Worm (Caenorhabditis elegans) whole organism, midembryonic: ENCODE results near the gene T19D7.7.

Experiments
- T22C8.4 ChIP-seq: fragments of 200-800 bp; sonication (Bioruptor generic); IDR thresholded peaks from 2 replicates; pipeline ENCODE4 v1.3.6; 2022; ENCODE audit warnings: missing genetic modification characterization, missing compliant biosample characterization
- cog-1 ChIP-seq: sonication (generic microtip); optimal IDR thresholded peaks from 2 replicates; lab custom pipeline; 2016; ENCODE audit warnings: missing genetic modification characterization, missing compliant biosample characterization
- flt-1 ChIP-seq: fragments of 200-800 bp; sonication (Bioruptor generic); IDR thresholded peaks from 2 replicates; pipeline ENCODE4 v1.3.6; 2022; ENCODE audit warnings: missing genetic modification characterization, missing compliant biosample characterization
- klf-2 ChIP-seq: fragments of 200-800 bp; sonication (Bioruptor generic); conservative IDR thresholded peaks from 2 replicates; pipeline ENCODE4 v1.3.6; 2022; ENCODE audit warnings: missing genetic modification reagents, missing genetic modification characterization, missing compliant biosample characterization
- med-1 ChIP-seq: sonication (generic microtip); optimal IDR thresholded peaks from 2 replicates; lab custom pipeline; 2017; ENCODE audit warnings: missing genetic modification characterization, mild to moderate bottlenecking, missing compliant biosample characterization, antibody characterized with exemption, missing genetic modification reagents; ENCODE audit not compliant: insufficient read depth
- ref-1 ChIP-seq: fragments of 200-800 bp; sonication (Bioruptor generic); conservative IDR thresholded peaks from 2 replicates; pipeline ENCODE4 v1.3.6; 2022; ENCODE audit warnings: missing genetic modification reagents, missing genetic modification characterization, missing compliant biosample characterization

DNA sequence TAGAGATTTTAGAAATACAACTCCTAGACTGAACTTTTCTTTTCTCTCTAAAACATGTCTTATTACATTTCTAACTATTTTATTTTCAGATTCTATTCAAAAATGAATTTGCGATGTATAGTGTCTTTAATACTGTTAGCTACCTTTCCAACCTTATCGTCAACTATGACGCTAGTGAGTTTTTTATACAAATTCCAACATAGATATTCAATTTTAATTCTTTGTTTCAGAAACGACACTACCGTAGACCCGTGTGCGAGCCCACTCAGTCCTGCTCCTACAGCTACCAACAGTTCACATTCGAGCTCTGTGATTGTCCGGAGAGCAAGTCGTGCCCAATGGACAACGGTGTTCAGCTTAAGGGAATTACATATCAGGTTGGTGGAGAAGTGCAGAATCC is 51.7 kb downstream of the T19D7.7 start, which contains the start of gene M6.4:
- TF ChIP-seq klf-2 (no peak), cog-1 (no peak), T22C8.4 (no peak), med-1 (no peak), flt-1 (no peak), ref-1 (GFP tag; lab: Robert Waterston, UW) (no peak)
